Worm (Caenorhabditis elegans) whole organism, mixed stage, embryonic: ENCODE measurements around the gene set-26.

Source experiments
- bed-3 ChIP-seq: fragments of 200-800 bp; sonication (Bioruptor generic); optimal IDR thresholded peaks from 3 replicates; lab custom pipeline; 2018; ENCODE audit warnings: mild to moderate bottlenecking, missing genetic modification characterization, moderate library complexity, missing compliant biosample characterization
- ceh-39 ChIP-seq: fragments of 150-350 bp; optimal IDR thresholded peaks from 2 replicates; lab custom pipeline; 2014; ENCODE audit warnings: missing biosample characterization, missing genetic modification characterization
- ces-1 ChIP-seq: fragments of 150-350 bp; optimal IDR thresholded peaks from 2 replicates; lab custom pipeline; 2014; ENCODE audit warnings: missing biosample characterization, missing genetic modification reagents, missing genetic modification characterization
- drap-1 ChIP-seq: fragments of 200-800 bp; sonication (Bioruptor generic); optimal IDR thresholded peaks from 3 replicates; lab custom pipeline; 2018; ENCODE audit warnings: mild to moderate bottlenecking, missing genetic modification characterization, missing compliant biosample characterization
- elt-1 ChIP-seq: sonication (generic microtip); optimal IDR thresholded peaks from 2 replicates; lab custom pipeline; 2017; ENCODE audit warnings: missing genetic modification characterization, mild to moderate bottlenecking, missing compliant biosample characterization, antibody characterized with exemption, moderate library complexity, borderline replicate concordance; ENCODE audit not compliant: insufficient read depth
- elt-3 ChIP-seq: fragments of 150-350 bp; optimal IDR thresholded peaks from 2 replicates; lab custom pipeline; 2014; ENCODE audit warnings: missing biosample characterization, missing genetic modification characterization
- lin-13 ChIP-seq: fragments of 150-350 bp; optimal IDR thresholded peaks from 2 replicates; lab custom pipeline; 2014; ENCODE audit warnings: missing biosample characterization, missing genetic modification characterization
- lsy-2 ChIP-seq: fragments of 150-350 bp; optimal IDR thresholded peaks from 2 replicates; lab custom pipeline; 2014; ENCODE audit warnings: missing biosample characterization, missing genetic modification characterization
- mep-1 ChIP-seq: fragments of 150-350 bp; optimal IDR thresholded peaks from 2 replicates; lab custom pipeline; 2017; ENCODE audit warnings: missing biosample characterization, missing genetic modification reagents, missing genetic modification characterization, inconsistent platforms
- nhr-12 ChIP-seq: fragments of 150-350 bp; optimal IDR thresholded peaks from 2 replicates; lab custom pipeline; 2014; ENCODE audit warnings: missing biosample characterization, missing genetic modification characterization
- sem-2 ChIP-seq: fragments of 200-800 bp; sonication (Bioruptor generic); optimal IDR thresholded peaks from 2 replicates; lab custom pipeline; 2018; ENCODE audit warnings: mild to moderate bottlenecking, missing genetic modification characterization, missing compliant biosample characterization
- snpc-4 ChIP-seq: fragments of 150-350 bp; optimal IDR thresholded peaks from 2 replicates; lab custom pipeline; 2014; ENCODE audit warnings: missing biosample characterization, missing genetic modification characterization
- sptf-1 ChIP-seq: sonication (generic microtip); optimal IDR thresholded peaks from 2 replicates; lab custom pipeline; 2017; ENCODE audit warnings: mild to moderate bottlenecking, missing genetic modification characterization, moderate library complexity, missing compliant biosample characterization
- unc-39 ChIP-seq: fragments of 150-350 bp; optimal IDR thresholded peaks from 2 replicates; lab custom pipeline; 2014; ENCODE audit warnings: missing biosample characterization, missing genetic modification characterization

DNA sequence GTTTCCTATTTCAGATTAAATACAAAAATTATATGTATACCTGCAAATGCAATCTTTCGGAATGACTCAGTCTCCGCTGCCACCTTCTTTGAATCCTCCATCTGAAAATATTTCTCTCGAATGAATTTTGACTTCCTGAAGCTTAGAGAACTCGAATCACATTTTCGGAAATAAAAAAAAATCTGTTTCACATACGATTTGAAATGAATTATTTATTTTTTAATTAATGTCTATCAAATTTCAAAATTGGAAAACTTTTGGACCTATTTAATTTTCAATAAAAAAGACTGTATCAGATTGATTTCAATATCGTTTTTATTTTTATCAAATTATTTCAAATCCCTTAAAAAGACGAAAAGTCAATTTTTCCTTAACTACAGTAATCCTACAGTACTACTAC lies 53.0 kb downstream of the set-26 start, which contains the start of gene col-137:
- no peak for TF ChIP-seq sptf-1 (tag; lab: Kevin White, UChicago)
- TF ChIP-seq ces-1 (GFP tag; lab: Kevin White, UChicago): no peak
- no peak for TF ChIP-seq sem-2
- TF ChIP-seq mep-1 (tag; lab: Kevin White, UChicago): no peak
- no peak for TF ChIP-seq snpc-4 (tag; lab: Kevin White, UChicago)
- no peak for TF ChIP-seq nhr-12 (tag; lab: Kevin White, UChicago)
- no peak for TF ChIP-seq unc-39 (tag; lab: Kevin White, UChicago)
- TF ChIP-seq ceh-39 (tag; lab: Kevin White, UChicago): no peak
- no peak for TF ChIP-seq lin-13 (tag; lab: Kevin White, UChicago)
- TF ChIP-seq drap-1: no peak
- TF ChIP-seq lsy-2: no peak
- TF ChIP-seq bed-3 (GFP tag; lab: Kevin White, UChicago): no peak
- no peak for TF ChIP-seq elt-1 (tag; lab: Kevin White, UChicago)
- no peak for TF ChIP-seq elt-3 (tag; lab: Kevin White, UChicago)
